Fruit fly (Drosophila melanogaster) whole organism, prepupa: Measurements from ENCODE around the gene Vps53.

Experiments
- Blimp-1 ChIP-seq: fragments of 200-800 bp; sonication (Bioruptor generic); optimal IDR thresholded peaks from 3 replicates; lab custom pipeline; 2017; ENCODE audit warnings: missing biosample characterization, missing genetic modification characterization, mild to moderate bottlenecking, moderate library complexity, missing genetic modification reagents
- CG10631 ChIP-seq: fragments of 200-800 bp; sonication (Bioruptor generic); optimal IDR thresholded peaks from 2 replicates; lab custom pipeline; 2016; ENCODE audit warnings: missing biosample characterization, missing genetic modification characterization
- CG10669 ChIP-seq: fragments of 200-800 bp; sonication (Bioruptor generic); optimal IDR thresholded peaks from 3 replicates; lab custom pipeline; 2018; ENCODE audit warnings: missing biosample characterization, mild to moderate bottlenecking, missing genetic modification characterization, moderate library complexity
- CG11294 ChIP-seq: fragments of 200-800 bp; sonication (Bioruptor generic); IDR thresholded peaks from 2 replicates; pipeline ENCODE4 v1.3.6; 2022; ENCODE audit warnings: missing biosample characterization, missing genetic modification characterization
- CG11902 ChIP-seq: fragments of 200-800 bp; sonication (Bioruptor generic); optimal IDR thresholded peaks from 3 replicates; lab custom pipeline; 2016; ENCODE audit warnings: missing biosample characterization, missing genetic modification characterization
- CG15336 ChIP-seq: fragments of 200-800 bp; sonication (Bioruptor generic); IDR thresholded peaks from 2 replicates; pipeline ENCODE4 v1.3.6; 2022; ENCODE audit warnings: missing biosample characterization, missing genetic modification characterization
- CG3032 ChIP-seq: fragments of 200-800 bp; optimal IDR thresholded peaks from 2 replicates; lab custom pipeline; 2019; ENCODE audit warnings: missing biosample characterization, mild to moderate bottlenecking, missing genetic modification characterization, moderate library complexity
- CG31627 ChIP-seq: fragments of 200-800 bp; sonication (Bioruptor generic); optimal IDR thresholded peaks from 3 replicates; lab custom pipeline; 2016; ENCODE audit warnings: missing biosample characterization, missing genetic modification characterization
- CG32006 ChIP-seq: fragments of 200-800 bp; sonication (Bioruptor generic); optimal IDR thresholded peaks from 3 replicates; lab custom pipeline; 2017; ENCODE audit warnings: missing biosample characterization, mild to moderate bottlenecking, missing genetic modification characterization
- CG3919 ChIP-seq: fragments of 200-800 bp; sonication (Bioruptor generic); optimal IDR thresholded peaks from 3 replicates; lab custom pipeline; 2016; ENCODE audit warnings: missing biosample characterization, missing genetic modification characterization
- CG6163 ChIP-seq: fragments of 200-800 bp; sonication (Bioruptor generic); IDR thresholded peaks from 3 replicates; pipeline ENCODE4 v1.3.6; 2022; ENCODE audit warnings: missing biosample characterization, missing genetic modification characterization
- CG6276 ChIP-seq: fragments of 200-800 bp; sonication (Bioruptor generic); optimal IDR thresholded peaks from 2 replicates; lab custom pipeline; 2017; ENCODE audit warnings: missing biosample characterization, mild to moderate bottlenecking, missing genetic modification characterization
- CG6792 ChIP-seq: fragments of 200-800 bp; sonication (Bioruptor generic); optimal IDR thresholded peaks from 3 replicates; lab custom pipeline; 2016; ENCODE audit warnings: missing biosample characterization, missing genetic modification characterization
- CG6808 ChIP-seq: fragments of 200-800 bp; sonication (Bioruptor generic); optimal IDR thresholded peaks from 3 replicates; lab custom pipeline; 2017; ENCODE audit warnings: missing biosample characterization, missing genetic modification characterization, mild to moderate bottlenecking, moderate library complexity, missing genetic modification reagents
- CG7368 ChIP-seq: fragments of 200-800 bp; sonication (Bioruptor generic); optimal IDR thresholded peaks from 3 replicates; lab custom pipeline; 2016; ENCODE audit warnings: missing biosample characterization, missing genetic modification characterization
- CG8119 ChIP-seq: fragments of 200-800 bp; sonication (Bioruptor generic); IDR thresholded peaks from 3 replicates; pipeline ENCODE4 v1.3.6; 2022; ENCODE audit warnings: missing biosample characterization, missing genetic modification characterization
- CG8319 ChIP-seq: fragments of 200-800 bp; sonication (Bioruptor generic); optimal IDR thresholded peaks from 3 replicates; lab custom pipeline; 2016; ENCODE audit warnings: missing biosample characterization, missing genetic modification characterization
- CG8632 ChIP-seq: fragments of 200-800 bp; sonication (Bioruptor generic); optimal IDR thresholded peaks from 3 replicates; lab custom pipeline; 2016; ENCODE audit warnings: missing biosample characterization, missing genetic modification characterization
- Eip75B ChIP-seq: fragments of 200-800 bp; sonication (Bioruptor generic); optimal IDR thresholded peaks from 3 replicates; lab custom pipeline; 2016; ENCODE audit warnings: missing biosample characterization, missing genetic modification characterization
- Eip78C ChIP-seq: fragments of 200-800 bp; sonication (Bioruptor generic); peaks from one replicate; lab custom pipeline; 2016; ENCODE audit warnings: missing biosample characterization, missing genetic modification characterization
- Ets21C ChIP-seq: fragments of 200-800 bp; sonication (Bioruptor generic); optimal IDR thresholded peaks from 3 replicates; lab custom pipeline; 2016; ENCODE audit warnings: missing biosample characterization, missing genetic modification characterization
- Ets96B ChIP-seq: fragments of 200-800 bp; optimal IDR thresholded peaks from 2 replicates; lab custom pipeline; 2019; ENCODE audit warnings: missing biosample characterization, mild to moderate bottlenecking, missing genetic modification characterization, moderate library complexity
- Gug ChIP-seq: fragments of 200-800 bp; sonication (Bioruptor generic); IDR thresholded peaks from 2 replicates; pipeline ENCODE4 v1.3.6; 2022; ENCODE audit warnings: missing biosample characterization, missing genetic modification characterization
- Hr38 ChIP-seq: sonication (Bioruptor generic); optimal IDR thresholded peaks from 2 replicates; lab custom pipeline; 2016; ENCODE audit warnings: missing biosample characterization, missing genetic modification characterization
- Hr39 ChIP-seq: fragments of 200-800 bp; sonication (Bioruptor generic); optimal IDR thresholded peaks from 2 replicates; lab custom pipeline; 2016; ENCODE audit warnings: missing biosample characterization, missing genetic modification characterization
- Hr4 ChIP-seq: fragments of 200-800 bp; sonication (Bioruptor generic); optimal IDR thresholded peaks from 3 replicates; lab custom pipeline; 2016; ENCODE audit warnings: missing biosample characterization, missing genetic modification characterization
- Lpt ChIP-seq: fragments of 200-800 bp; sonication (Bioruptor generic); optimal IDR thresholded peaks from 3 replicates; lab custom pipeline; 2016; ENCODE audit warnings: missing biosample characterization, missing genetic modification characterization
- Met ChIP-seq: fragments of 200-800 bp; sonication (Bioruptor generic); optimal IDR thresholded peaks from 3 replicates; lab custom pipeline; 2016; ENCODE audit warnings: missing biosample characterization, missing genetic modification characterization
- OdsH ChIP-seq: fragments of 200-800 bp; sonication (Bioruptor generic); optimal IDR thresholded peaks from 3 replicates; lab custom pipeline; 2016; ENCODE audit warnings: missing biosample characterization, missing genetic modification characterization
- Smox ChIP-seq: fragments of 200-800 bp; sonication (Bioruptor generic); optimal IDR thresholded peaks from 3 replicates; lab custom pipeline; 2016; ENCODE audit warnings: missing biosample characterization, missing genetic modification characterization
- Sox102F ChIP-seq: fragments of 200-800 bp; sonication (Bioruptor generic); optimal IDR thresholded peaks from 2 replicates; lab custom pipeline; 2016; ENCODE audit warnings: missing biosample characterization, mild to moderate bottlenecking, missing genetic modification characterization
- Sox14 ChIP-seq: fragments of 200-800 bp; sonication (Bioruptor generic); optimal IDR thresholded peaks from 3 replicates; lab custom pipeline; 2016; ENCODE audit warnings: missing biosample characterization, missing genetic modification characterization
- acj6 ChIP-seq: fragments of 200-800 bp; sonication (Bioruptor generic); optimal IDR thresholded peaks from 3 replicates; lab custom pipeline; 2016; ENCODE audit warnings: missing biosample characterization, missing genetic modification characterization
- cyc ChIP-seq: fragments of 200-800 bp; sonication (Bioruptor generic); optimal IDR thresholded peaks from 3 replicates; lab custom pipeline; 2016; ENCODE audit warnings: missing biosample characterization, missing genetic modification characterization
- dac ChIP-seq: fragments of 200-800 bp; sonication (Bioruptor generic); optimal IDR thresholded peaks from 2 replicates; lab custom pipeline; 2017; ENCODE audit warnings: missing biosample characterization, mild to moderate bottlenecking, missing genetic modification characterization
- dsx ChIP-seq: fragments of 200-800 bp; optimal IDR thresholded peaks from 3 replicates; lab custom pipeline; 2019; ENCODE audit warnings: missing biosample characterization, mild to moderate bottlenecking, missing genetic modification characterization, moderate library complexity; ENCODE audit not compliant: poor library complexity, severe bottlenecking
- eg ChIP-seq: fragments of 200-800 bp; sonication (Bioruptor generic); IDR thresholded peaks from 3 replicates; pipeline ENCODE4 v1.3.6; 2022; ENCODE audit warnings: missing biosample characterization, missing genetic modification characterization
- esn ChIP-seq: fragments of 200-800 bp; sonication (Bioruptor generic); optimal IDR thresholded peaks from 2 replicates; lab custom pipeline; 2016; ENCODE audit warnings: missing biosample characterization, mild to moderate bottlenecking, missing genetic modification characterization, moderate library complexity
- fd59A ChIP-seq: fragments of 200-800 bp; sonication (Bioruptor generic); optimal IDR thresholded peaks from 2 replicates; lab custom pipeline; 2017; ENCODE audit warnings: missing biosample characterization, mild to moderate bottlenecking, missing genetic modification characterization, missing genetic modification reagents
- fd85E ChIP-seq: fragments of 200-800 bp; sonication (Bioruptor generic); optimal IDR thresholded peaks from 3 replicates; lab custom pipeline; 2016; ENCODE audit warnings: missing biosample characterization, missing genetic modification characterization
- fkh ChIP-seq: fragments of 200-800 bp; sonication (Bioruptor generic); optimal IDR thresholded peaks from 3 replicates; lab custom pipeline; 2017; ENCODE audit warnings: missing biosample characterization, mild to moderate bottlenecking, missing genetic modification characterization, moderate library complexity
- pdm3 ChIP-seq: fragments of 200-800 bp; sonication (Bioruptor generic); optimal IDR thresholded peaks from 3 replicates; lab custom pipeline; 2016; ENCODE audit warnings: missing biosample characterization, missing genetic modification characterization
- salr ChIP-seq, 2 experiments: fragments of 200-800 bp; sonication (Bioruptor generic); optimal IDR thresholded peaks; 3 replicates each; lab custom pipeline; 2016 to 2018; ENCODE audit warnings: missing biosample characterization in 2 of 2, missing genetic modification characterization in 2 of 2, mild to moderate bottlenecking in 1 of 2
- ss ChIP-seq, 2 experiments: fragments of 200-800 bp; sonication (Bioruptor generic); optimal IDR thresholded peaks; 2 replicates in 1 of 2; 3 replicates in 1 of 2; lab custom pipeline; 2017 to 2018; ENCODE audit warnings: mild to moderate bottlenecking in 2 of 2, missing biosample characterization in 2 of 2, missing genetic modification characterization in 2 of 2, moderate library complexity in 1 of 2
- svp ChIP-seq: fragments of 200-800 bp; sonication (Bioruptor generic); peaks from one replicate; lab custom pipeline; 2016; ENCODE audit warnings: missing biosample characterization, missing genetic modification characterization
- topi ChIP-seq: fragments of 200-800 bp; sonication (Bioruptor generic); optimal IDR thresholded peaks from 3 replicates; lab custom pipeline; 2016; ENCODE audit warnings: missing biosample characterization, missing genetic modification characterization
- vri ChIP-seq: fragments of 200-800 bp; sonication (Bioruptor generic); optimal IDR thresholded peaks from 3 replicates; lab custom pipeline; 2016; ENCODE audit warnings: missing biosample characterization, mild to moderate bottlenecking, missing genetic modification characterization

The Vps53 gene

DNA sequence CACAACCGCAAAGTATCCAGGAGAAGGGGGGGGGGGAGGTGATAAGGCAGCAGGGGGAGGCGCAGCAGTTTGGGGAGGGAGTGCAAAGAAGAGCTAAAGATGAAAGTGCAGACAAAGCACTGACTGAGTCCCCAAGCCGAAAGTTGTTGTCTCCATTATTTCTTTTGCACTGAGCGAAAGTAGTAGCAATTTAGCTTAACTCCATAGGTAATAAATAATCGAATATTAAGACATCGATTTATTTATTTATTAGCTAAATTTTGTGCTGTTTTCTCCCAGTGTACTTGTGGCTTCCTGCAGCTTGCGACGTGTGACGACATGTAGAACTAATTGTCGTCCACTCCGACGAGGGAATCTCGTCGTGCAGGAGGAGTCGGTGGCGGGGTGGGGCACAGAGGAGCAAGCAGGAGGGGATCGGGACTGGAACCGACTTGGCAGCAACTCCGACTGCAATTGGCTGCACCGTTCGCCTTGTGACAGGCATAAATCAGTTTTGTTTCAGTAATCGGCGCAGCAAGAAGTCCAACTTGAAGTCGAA lies 24.4 kb downstream of the Vps53 start, which contains the start of gene Traf4 (continued):
- TF ChIP-seq Eip75B: peak; percentile 30
- peak; percentile 73 for TF ChIP-seq CG6792 (GFP tag; lab: Kevin White, UChicago)
- TF ChIP-seq cyc: peak; percentile 57
- TF ChIP-seq dac: no peak
- no peak for TF ChIP-seq CG11294 (GFP tag; lab: Robert Waterston, UW)
- TF ChIP-seq fkh (GFP tag; lab: Kevin White, UChicago): no peak
- TF ChIP-seq fd85E (GFP tag; lab: Kevin White, UChicago): no peak
- peak; percentile 47 for TF ChIP-seq CG31627 (GFP tag; lab: Kevin White, UChicago)
- peak; percentile 43 for TF ChIP-seq CG8632
- TF ChIP-seq CG3032 (tag; lab: Kevin White, UChicago): peak; percentile 37
- TF ChIP-seq CG11902 (GFP tag; lab: Kevin White, UChicago): peak; percentile 12
- peak; percentile 51; the same call in 1 of the 2 replicates for TF ChIP-seq CG15336
- TF ChIP-seq fd59A (GFP tag; lab: Kevin White, UChicago): peak; percentile 28
- peak; percentile 52 for TF ChIP-seq Met (GFP tag; lab: Kevin White, UChicago)
- TF ChIP-seq Sox102F (GFP tag; lab: Kevin White, UChicago): peak; percentile 36
- no peak for TF ChIP-seq CG6276

- TF ChIP-seq CG6163 (0 out of 3 replicates have a peak, but pooled peaks have one; percentile 5), Sox14 (peak; percentile 30), salr (GFP tag; optimal IDR thresholded peaks at IDR 0.05; lab: Kevin White, UChicago) (peak in 1 of 2 experiments; percentile 29), CG10669 (GFP tag; lab: Kevin White, UChicago) (peak; percentile 9), CG3032 (tag; lab: Kevin White, UChicago) (peak; percentile 52), fd85E (GFP tag; lab: Kevin White, UChicago) (no peak), Eip78C (peak; percentile 91), Ets96B (peak; percentile 18), Hr38 (no peak), vri (GFP tag; lab: Kevin White, UChicago) (no peak), fd59A (GFP tag; lab: Kevin White, UChicago) (peak; percentile 24), CG6808 (GFP tag; lab: Kevin White, UChicago) (peak; percentile 18)
Observed at dm6 chr2L:4360882-4361281, 25.0 kb downstream of the Vps53 start.

DNA sequence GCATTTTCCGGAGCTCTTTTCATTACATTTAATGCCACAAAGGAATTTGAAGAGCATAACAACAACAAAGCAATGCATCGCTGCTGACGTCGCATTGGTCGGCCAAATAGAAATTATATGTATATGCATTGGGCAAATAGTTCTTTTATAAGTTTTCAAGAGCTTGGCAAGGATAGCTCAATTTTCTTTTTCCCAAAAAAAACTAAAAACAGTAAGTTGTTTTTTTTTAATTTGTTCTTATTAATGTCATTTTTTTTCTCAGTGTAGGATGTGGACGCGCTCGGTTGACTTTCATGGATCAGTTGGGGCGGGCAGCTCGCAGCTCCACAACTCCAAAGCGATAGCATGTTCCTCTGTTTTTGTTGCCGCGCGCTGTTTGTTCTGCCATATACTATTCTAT lies 26.7 kb downstream of the Vps53 start:
- no peak for TF ChIP-seq fd85E (GFP tag; lab: Kevin White, UChicago)
- peak; percentile 18 for TF ChIP-seq CG3919 (GFP tag; lab: Kevin White, UChicago)
- TF ChIP-seq CG8119: peak; percentile 76
- TF ChIP-seq CG15336: peak; percentile 78
- no peak for TF ChIP-seq OdsH (GFP tag; lab: Kevin White, UChicago)
- TF ChIP-seq CG6808 (GFP tag; lab: Kevin White, UChicago): no peak
- TF ChIP-seq CG10631 (GFP tag; lab: Kevin White, UChicago): no peak
- TF ChIP-seq CG8319 (GFP tag; lab: Kevin White, UChicago): no peak
- no peak for TF ChIP-seq Sox102F (GFP tag; lab: Kevin White, UChicago)
- peak; percentile 51 for TF ChIP-seq CG6276
- TF ChIP-seq Eip75B: peak; percentile 29
- TF ChIP-seq CG11294 (GFP tag; lab: Robert Waterston, UW): no peak
- no peak for TF ChIP-seq Ets21C
- TF ChIP-seq svp (GFP tag; lab: Kevin White, UChicago): no peak
- TF ChIP-seq CG6163: peak; percentile 65; the same call in 2 of the 3 replicates
- TF ChIP-seq Blimp-1 (GFP tag; lab: Kevin White, UChicago): no peak
- peak; percentile 64 for TF ChIP-seq Gug (GFP tag; lab: Robert Waterston, UW)
- TF ChIP-seq dsx: no peak
- TF ChIP-seq Smox (GFP tag; lab: Kevin White, UChicago): no peak
- no peak for TF ChIP-seq CG7368 (GFP tag; lab: Kevin White, UChicago)
- peak; percentile 74 for TF ChIP-seq eg (GFP tag; lab: Robert Waterston, UW)
- TF ChIP-seq Eip78C: peak; percentile 77
- peak; percentile 18 for TF ChIP-seq Lpt (GFP tag; lab: Kevin White, UChicago)
- TF ChIP-seq ss (GFP tag; optimal IDR thresholded peaks at IDR 0.05; lab: Kevin White, UChicago): no peak
- TF ChIP-seq CG10669 (GFP tag; lab: Kevin White, UChicago): no peak
- no peak for TF ChIP-seq topi (GFP tag; lab: Kevin White, UChicago)
- TF ChIP-seq Hr4 (GFP tag; lab: Kevin White, UChicago): peak; percentile 32
- TF ChIP-seq CG32006 (GFP tag; lab: Kevin White, UChicago): peak; percentile 58
- TF ChIP-seq vri (GFP tag; lab: Kevin White, UChicago): no peak
- peak; percentile 13 for TF ChIP-seq pdm3 (GFP tag; lab: Kevin White, UChicago)
- TF ChIP-seq Sox14: peak; percentile 22
- peak; percentile 2 for TF ChIP-seq acj6 (GFP tag; lab: Kevin White, UChicago)
- no peak for TF ChIP-seq esn (GFP tag; lab: Kevin White, UChicago)
- TF ChIP-seq Hr39: no peak
